Worm (Caenorhabditis elegans) whole organism, L1 larva: ENCODE measurements around the gene ets-8.

Source experiments
- aha-1 ChIP-seq: fragments of 150-350 bp; optimal IDR thresholded peaks from 2 replicates; lab custom pipeline; 2014; ENCODE audit warnings: missing biosample characterization, missing genetic modification characterization
- ceh-82 ChIP-seq, 3 experiments: fragments of 150-350 bp in 1 of 3; sonication (generic microtip) in 2 of 3; optimal IDR thresholded peaks; 2 replicates each; lab custom pipeline; 2014 to 2017; ENCODE audit warnings: missing biosample characterization in 3 of 3, missing genetic modification characterization in 3 of 3
- efl-3 ChIP-seq: fragments of 200-800 bp; sonication (Bioruptor generic); optimal IDR thresholded peaks from 2 replicates; lab custom pipeline; 2018; ENCODE audit warnings: mild to moderate bottlenecking, missing genetic modification characterization, missing compliant biosample characterization
- lin-13 ChIP-seq: fragments of 150-350 bp; optimal IDR thresholded peaks from 2 replicates; lab custom pipeline; 2014; ENCODE audit warnings: missing biosample characterization, missing genetic modification reagents, missing genetic modification characterization
- mep-1 ChIP-seq: fragments of 150-350 bp; optimal IDR thresholded peaks from 2 replicates; lab custom pipeline; 2014; ENCODE audit warnings: missing biosample characterization, missing genetic modification characterization
- tbx-2 ChIP-seq: sonication (generic microtip); optimal IDR thresholded peaks from 2 replicates; lab custom pipeline; 2016; ENCODE audit warnings: missing genetic modification characterization, missing compliant biosample characterization
- unc-130 ChIP-seq: fragments of 150-350 bp; optimal IDR thresholded peaks from 2 replicates; lab custom pipeline; 2017; ENCODE audit warnings: missing biosample characterization, missing genetic modification characterization, inconsistent platforms
- unc-62 ChIP-seq: fragments of 150-350 bp; optimal IDR thresholded peaks from 2 replicates; lab custom pipeline; 2014; ENCODE audit warnings: missing biosample characterization, missing genetic modification reagents, missing genetic modification characterization

DNA sequence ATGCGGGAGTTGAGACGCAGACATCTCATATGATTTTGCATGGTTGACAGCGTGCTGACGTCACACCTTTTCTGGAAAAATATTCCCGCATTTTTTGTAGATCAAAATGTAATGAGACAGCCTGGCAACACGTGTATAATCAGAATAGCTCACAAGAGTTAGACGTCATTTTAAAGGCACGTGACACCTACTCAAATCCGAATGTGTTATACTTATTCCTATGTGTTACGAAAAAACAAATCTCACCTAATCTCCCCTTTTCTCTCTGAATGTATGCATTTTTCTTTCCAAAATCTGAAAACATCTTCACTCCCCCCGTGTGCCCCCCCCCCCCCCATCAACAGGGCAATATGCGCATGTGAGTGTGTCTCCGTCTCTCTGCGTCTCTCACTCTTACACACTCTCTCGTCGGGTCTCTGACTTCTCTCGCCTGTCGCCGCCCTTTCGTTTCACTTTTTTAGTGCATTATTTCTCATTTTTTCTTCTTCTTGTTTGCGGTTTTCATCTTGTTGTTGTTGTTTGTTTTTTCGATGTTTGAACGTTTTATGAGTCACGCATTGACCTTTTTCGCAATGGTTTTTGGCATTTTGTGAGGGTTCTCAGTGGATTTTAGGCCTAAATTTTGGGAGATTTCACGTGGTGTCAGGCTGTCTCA, 8.2 kb upstream of the ets-8 start:
- TF ChIP-seq aha-1 (tag; lab: Kevin White, UChicago): no peak
- TF ChIP-seq lin-13 (GFP tag; lab: Kevin White, UChicago): no peak
- no peak for TF ChIP-seq unc-62 (GFP tag; lab: Kevin White, UChicago)
- TF ChIP-seq efl-3: no peak
- TF ChIP-seq ceh-82 (tag; optimal IDR thresholded peaks at IDR 0.05; lab: Kevin White, UChicago): peak; percentile 14 to 69 (median 30)
- peak; percentile 39 for TF ChIP-seq mep-1
- no peak for TF ChIP-seq unc-130 (tag; lab: Kevin White, UChicago)
- TF ChIP-seq tbx-2 (tag; lab: Kevin White, UChicago): peak; percentile 38
